Fruit fly (Drosophila melanogaster): ENCODE results near the gene CG4199.

Gene CG4199

dm6 chrX:2070708-2071063, 2.6 kb downstream of the CG4199 start (continued):
- TF ChIP-seq mirr (GFP tag; optimal IDR thresholded peaks at IDR 0.05): peak; percentile 32
- peak; percentile 76 for TF ChIP-seq CG13624 (GFP tag; optimal IDR thresholded peaks at IDR 0.05)
- peak; percentile 11 for TF ChIP-seq CG33213 (GFP tag; optimal IDR thresholded peaks at IDR 0.05)
- TF ChIP-seq B-H1 (GFP tag; IDR thresholded peaks at IDR 0.05): peak; percentile 47; the same call in 2 of the 3 replicates
- TF ChIP-seq CG8290 (GFP tag; optimal IDR thresholded peaks at IDR 0.05): peak; percentile 45
- peak in 1 of 2 experiments; percentile 75 for TF ChIP-seq CG8290 (tag; optimal IDR thresholded peaks at IDR 0.05)
- no peak for TF ChIP-seq NC2α (GFP tag; optimal IDR thresholded peaks at IDR 0.05)
- TF ChIP-seq CG9876 (GFP tag; optimal IDR thresholded peaks at IDR 0.05): peak; percentile 16
- TF ChIP-seq Gug (GFP tag; IDR thresholded peaks at IDR 0.05): peak; percentile 63; the same call in 2 of the 4 replicates
- TF ChIP-seq Atf3 (GFP tag; optimal IDR thresholded peaks at IDR 0.05): peak; percentile 10
- TF ChIP-seq Drgx (GFP tag; IDR thresholded peaks at IDR 0.05): peak; percentile 80
- TF ChIP-seq CG31365 (tag; optimal IDR thresholded peaks at IDR 0.05): no peak
- no peak for TF ChIP-seq CG2889 (GFP tag; IDR thresholded peaks at IDR 0.05)
- TF ChIP-seq Six4 (GFP tag; optimal IDR thresholded peaks at IDR 0.05): peak; percentile 14
- TF ChIP-seq Ets97D (GFP tag; optimal IDR thresholded peaks at IDR 0.05): no peak
- peak; percentile 51 for TF ChIP-seq CG4730 (GFP tag; IDR thresholded peaks at IDR 0.05)
- TF ChIP-seq dmrt99B (tag; optimal IDR thresholded peaks at IDR 0.05): peak; percentile 69
- TF ChIP-seq CG2202 (tag; optimal IDR thresholded peaks at IDR 0.05): no peak
- TF ChIP-seq CG17829 (tag; optimal IDR thresholded peaks at IDR 0.05): peak; percentile 34
- no peak for TF ChIP-seq CG10565 (GFP tag; optimal IDR thresholded peaks at IDR 0.05)
- peak; percentile 54 for TF ChIP-seq maf-S (GFP tag; optimal IDR thresholded peaks at IDR 0.05)
- peak; percentile 80 for TF ChIP-seq vvl (GFP tag; IDR thresholded peaks at IDR 0.05)
- peak; percentile 20 for TF ChIP-seq zen (tag; optimal IDR thresholded peaks at IDR 0.05)
- TF ChIP-seq Dbx (GFP tag; IDR thresholded peaks at IDR 0.05): peak; percentile 76
- peak; percentile 42 for TF ChIP-seq CG18619 (GFP tag; optimal IDR thresholded peaks at IDR 0.05)
- TF ChIP-seq Hsf (GFP tag; optimal IDR thresholded peaks at IDR 0.05): peak; percentile 39
- TF ChIP-seq pfk (GFP tag; optimal IDR thresholded peaks at IDR 0.05): no peak
- peak; percentile 68 for TF ChIP-seq CG13296 (GFP tag; optimal IDR thresholded peaks at IDR 0.05)
- peak; percentile 70 for TF ChIP-seq CG2120 (GFP tag; optimal IDR thresholded peaks at IDR 0.05)
- no peak for TF ChIP-seq Max (GFP tag; optimal IDR thresholded peaks at IDR 0.05)
- TF ChIP-seq NC2β (GFP tag; optimal IDR thresholded peaks at IDR 0.05): peak; percentile 27
- peak; percentile 50; the same call in 1 of the 2 replicates for TF ChIP-seq gsb (GFP tag; IDR thresholded peaks at IDR 0.05)
- 0 out of 2 replicates have a peak, but pooled peaks have one; percentile 38 for TF ChIP-seq Gsc (GFP tag; IDR thresholded peaks at IDR 0.05)
- no peak for TF ChIP-seq mld (GFP tag; IDR thresholded peaks at IDR 0.05; ENCODE audit: partially characterized antibody)
- TF ChIP-seq grn (GFP tag; optimal IDR thresholded peaks at IDR 0.05): peak; percentile 56
- TF ChIP-seq Ets65A (GFP tag): peak; percentile 92
- peak; percentile 49; the same call in 1 of the 2 replicates for TF ChIP-seq Rx (GFP tag; IDR thresholded peaks at IDR 0.05)
- TF ChIP-seq CG12104 (GFP tag; optimal IDR thresholded peaks at IDR 0.05): peak; percentile 9
- peak; percentile 26 for TF ChIP-seq CG13775 (GFP tag; optimal IDR thresholded peaks at IDR 0.05)
- peak; percentile 55 for TF ChIP-seq CG11247 (GFP tag; IDR thresholded peaks at IDR 0.05)
- peak; percentile 43 for TF ChIP-seq E2f2 (GFP tag; IDR thresholded peaks at IDR 0.05)
- TF ChIP-seq peb (GFP tag; IDR thresholded peaks at IDR 0.05): 0 out of 2 replicates have a peak, but pooled peaks have one; percentile 33
- TF ChIP-seq CG3847 (GFP tag; IDR thresholded peaks at IDR 0.05): peak; percentile 75
- no peak for TF ChIP-seq tna (GFP tag; IDR thresholded peaks at IDR 0.05; ENCODE audit: partially characterized antibody)
- TF ChIP-seq Bdp1 (GFP tag; optimal IDR thresholded peaks at IDR 0.05): peak; percentile 9
- TF ChIP-seq CG5180 (GFP tag; optimal IDR thresholded peaks at IDR 0.05): peak; percentile 38
- peak; percentile 65; the same call in 1 of the 2 replicates for TF ChIP-seq ranshi (GFP tag; IDR thresholded peaks at IDR 0.05)
- TF ChIP-seq Sox100B (GFP tag; optimal IDR thresholded peaks at IDR 0.05): no peak
- TF ChIP-seq slp2 (GFP tag; optimal IDR thresholded peaks at IDR 0.05): peak; percentile 35
- TF ChIP-seq zfh2 (GFP tag; optimal IDR thresholded peaks at IDR 0.05): peak; percentile 73
- TF ChIP-seq CG13894 (tag; optimal IDR thresholded peaks at IDR 0.05): peak; percentile 40
- peak; percentile 21 for TF ChIP-seq fu2 (GFP tag; optimal IDR thresholded peaks at IDR 0.05)

Data from whole organism, embryonic.